Worm (Caenorhabditis elegans) whole organism, early embryonic: ENCODE results near the gene F11C1.1.

Source experiments
- ama-1 ChIP-seq: fragments of 150-350 bp; optimal IDR thresholded peaks from 2 replicates; lab custom pipeline; 2014
- ceh-13 ChIP-seq: fragments of 200-800 bp; sonication (Bioruptor generic); optimal IDR thresholded peaks from 2 replicates; lab custom pipeline; 2018; ENCODE audit warnings: mild to moderate bottlenecking, missing genetic modification characterization, missing compliant biosample characterization
- ets-7 ChIP-seq: sonication (generic microtip); optimal IDR thresholded peaks from 2 replicates; lab custom pipeline; 2016; ENCODE audit warnings: missing genotype, missing genetic modification characterization, missing compliant biosample characterization
- hmbx-1 ChIP-seq: sonication (generic microtip); optimal IDR thresholded peaks from 2 replicates; lab custom pipeline; 2016; ENCODE audit warnings: mild to moderate bottlenecking, missing genetic modification characterization, missing compliant biosample characterization
- hnd-1 ChIP-seq: sonication (generic microtip); optimal IDR thresholded peaks from 2 replicates; lab custom pipeline; 2016; ENCODE audit warnings: missing genetic modification characterization, missing compliant biosample characterization
- pes-1 ChIP-seq: fragments of 200-800 bp; sonication (Bioruptor generic); IDR thresholded peaks from 2 replicates; pipeline ENCODE4 v1.3.6; 2022; ENCODE audit warnings: missing genetic modification reagents, missing genetic modification characterization, missing compliant biosample characterization
- tbx-11 ChIP-seq: fragments of 200-800 bp; sonication (Bioruptor generic); IDR thresholded peaks from 2 replicates; pipeline ENCODE4 v1.3.6; 2022; ENCODE audit warnings: missing genetic modification characterization, missing compliant biosample characterization
- tra-4 ChIP-seq: sonication (generic microtip); optimal IDR thresholded peaks from 2 replicates; lab custom pipeline; 2017; ENCODE audit warnings: missing genetic modification characterization, missing compliant biosample characterization

DNA sequence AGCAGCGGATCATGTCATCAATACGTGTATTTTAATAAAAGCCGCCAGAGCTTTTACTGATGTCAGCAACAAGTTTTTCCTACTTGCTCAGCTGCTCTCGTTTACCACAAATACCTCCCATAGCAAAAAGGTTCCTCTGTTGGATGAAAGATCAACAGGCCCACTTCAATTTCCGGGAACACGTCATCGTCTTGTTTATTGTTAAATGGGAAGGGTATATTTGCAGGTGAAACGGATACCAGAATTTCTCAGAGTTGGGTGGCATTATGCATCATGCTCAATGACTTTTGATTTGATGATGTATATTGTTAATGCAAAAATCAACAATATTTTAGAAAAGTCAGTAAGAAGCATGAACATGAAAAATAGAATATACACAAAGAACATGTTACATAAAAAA is 39.2 kb downstream of the F11C1.1 start:
- no peak for TF ChIP-seq ama-1 (lab: Kevin White, UChicago)
- TF ChIP-seq tbx-11, result no peak
- no peak for TF ChIP-seq pes-1 (GFP tag; lab: Robert Waterston, UW)
- no peak for TF ChIP-seq hmbx-1 (tag; lab: Kevin White, UChicago)
- no peak for TF ChIP-seq ceh-13 (GFP tag; lab: Kevin White, UChicago)
- TF ChIP-seq ets-7, result no peak
- no peak for TF ChIP-seq hnd-1 (tag; lab: Kevin White, UChicago)
- TF ChIP-seq tra-4 (tag; lab: Kevin White, UChicago), result no peak
